Fruit fly (Drosophila melanogaster) whole organism, pupa: ENCODE measurements around the gene RpL13A.

Experiments
- CG10348 ChIP-seq: fragments of 200-800 bp; sonication (Bioruptor generic); IDR thresholded peaks from 2 replicates; pipeline ENCODE4 v1.3.6; 2022; ENCODE audit warnings: missing biosample characterization, missing genetic modification characterization
- CG12605 ChIP-seq: fragments of 200-800 bp; sonication (Bioruptor generic); IDR thresholded peaks from 2 replicates; pipeline ENCODE4 v1.3.6; 2022; ENCODE audit warnings: missing biosample characterization, missing genetic modification characterization
- CG34367 ChIP-seq: fragments of 200-800 bp; sonication (Bioruptor generic); optimal IDR thresholded peaks from 2 replicates; lab custom pipeline; 2018; ENCODE audit warnings: missing biosample characterization, mild to moderate bottlenecking, missing genetic modification characterization
- CG8159 ChIP-seq: fragments of 200-800 bp; sonication (Bioruptor generic); optimal IDR thresholded peaks from 3 replicates; lab custom pipeline; 2018; ENCODE audit warnings: missing biosample characterization, mild to moderate bottlenecking, missing genetic modification characterization, moderate library complexity
- CG9948 ChIP-seq: fragments of 200-800 bp; sonication (Bioruptor generic); optimal IDR thresholded peaks from 2 replicates; lab custom pipeline; 2018; ENCODE audit warnings: missing biosample characterization, mild to moderate bottlenecking, missing genetic modification characterization, moderate library complexity
- EcR ChIP-seq: fragments of 200-800 bp; sonication (Bioruptor generic); optimal IDR thresholded peaks from 3 replicates; lab custom pipeline; 2019; ENCODE audit warnings: missing biosample characterization, missing genetic modification characterization, mild to moderate bottlenecking, moderate library complexity, missing genetic modification reagents
- Ets98B ChIP-seq: fragments of 200-800 bp; sonication (Bioruptor generic); IDR thresholded peaks from 2 replicates; pipeline ENCODE4 v1.3.6; 2022; ENCODE audit warnings: missing biosample characterization, missing genetic modification characterization
- gl ChIP-seq: fragments of 200-800 bp; sonication (Bioruptor generic); optimal IDR thresholded peaks from 2 replicates; lab custom pipeline; 2018; ENCODE audit warnings: missing biosample characterization, mild to moderate bottlenecking, missing genetic modification characterization

DNA sequence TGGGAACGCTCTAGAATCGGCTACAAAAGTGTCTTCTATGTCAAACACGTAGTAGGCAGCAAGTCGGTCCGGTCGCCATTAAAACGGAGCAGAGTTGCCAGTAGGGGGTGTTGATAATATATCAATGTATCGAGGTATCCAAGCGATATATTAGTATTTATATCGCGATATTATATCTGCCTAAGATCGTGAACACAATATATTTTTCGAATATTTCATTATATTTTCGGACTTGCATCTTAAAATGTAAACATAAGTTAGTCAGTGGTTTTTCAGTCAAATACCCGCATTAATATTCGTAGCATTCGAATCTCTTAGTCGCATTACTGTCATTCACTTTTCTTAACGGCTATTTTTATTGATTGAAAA is 35.5 kb downstream of the RpL13A start, which contains the start of gene CG2182:
- TF ChIP-seq CG8159 (no peak), EcR (no peak), Ets98B (GFP tag; lab: Robert Waterston, UW) (no peak), gl (tag; lab: Kevin White, UChicago) (no peak), CG10348 (GFP tag; lab: Robert Waterston, UW) (no peak), CG9948 (tag; lab: Kevin White, UChicago) (no peak), CG34367 (tag; lab: Kevin White, UChicago) (no peak), CG12605 (GFP tag; lab: Robert Waterston, UW) (no peak)
